Worm (Caenorhabditis elegans) whole organism, young adult: ENCODE results near the gene txt-9.
A peak's percentile ranks its signal among the peaks of the same experiment; 100 is the strongest.

Experiments used
- C17E4.6 ChIP-seq: fragments of 200-800 bp; sonication (Bioruptor generic); IDR thresholded peaks from 2 replicates; pipeline ENCODE4 v1.3.6; 2022; ENCODE audit warnings: missing genetic modification reagents, missing genetic modification characterization, missing compliant biosample characterization
- F10E7.11 ChIP-seq: sonication (generic microtip); optimal IDR thresholded peaks from 2 replicates; lab custom pipeline; 2017; ENCODE audit warnings: mild to moderate bottlenecking, missing genetic modification characterization, moderate library complexity, missing compliant biosample characterization
- F33H1.4 ChIP-seq: fragments of 200-800 bp; sonication (Bioruptor generic); IDR thresholded peaks from 2 replicates; pipeline ENCODE4 v1.3.6; 2022; ENCODE audit warnings: missing genetic modification reagents, missing genetic modification characterization, missing compliant biosample characterization
- F52B5.7 ChIP-seq: sonication (generic microtip); optimal IDR thresholded peaks from 2 replicates; lab custom pipeline; 2016; ENCODE audit warnings: mild to moderate bottlenecking, missing genetic modification characterization, missing compliant biosample characterization
- F55B11.4 ChIP-seq: sonication (generic microtip); optimal IDR thresholded peaks from 2 replicates; lab custom pipeline; 2016; ENCODE audit warnings: missing compliant biosample characterization, missing genetic modification characterization, borderline replicate concordance; ENCODE audit not compliant: insufficient read depth
- F57A8.1 ChIP-seq: fragments of 200-800 bp; sonication (Bioruptor generic); optimal IDR thresholded peaks from 2 replicates; lab custom pipeline; 2018; ENCODE audit warnings: mild to moderate bottlenecking, missing genetic modification characterization, moderate library complexity, missing compliant biosample characterization
- K12H6.12 ChIP-seq: fragments of 200-800 bp; sonication (Bioruptor generic); optimal IDR thresholded peaks from 2 replicates; lab custom pipeline; 2018; ENCODE audit warnings: mild to moderate bottlenecking, missing genetic modification characterization, missing compliant biosample characterization
- T07F8.4 ChIP-seq: sonication (generic microtip); optimal IDR thresholded peaks from 2 replicates; lab custom pipeline; 2016; ENCODE audit warnings: mild to moderate bottlenecking, missing genetic modification characterization, moderate library complexity, missing compliant biosample characterization
- T26A5.8 ChIP-seq: sonication (generic microtip); optimal IDR thresholded peaks from 2 replicates; lab custom pipeline; 2016; ENCODE audit warnings: missing genetic modification characterization, missing compliant biosample characterization
- Y53F4B.3 ChIP-seq: fragments of 200-800 bp; sonication (Bioruptor generic); IDR thresholded peaks from 2 replicates; pipeline ENCODE4 v1.3.6; 2022; ENCODE audit warnings: missing genetic modification reagents, missing genetic modification characterization, missing compliant biosample characterization
- Y67H2A.10 ChIP-seq: fragments of 200-800 bp; sonication (Bioruptor generic); conservative IDR thresholded peaks from 2 replicates; pipeline ENCODE4 v1.3.6; 2022; ENCODE audit warnings: missing genetic modification reagents, missing genetic modification characterization, missing compliant biosample characterization
- Y95B8A.8 ChIP-seq: fragments of 200-800 bp; sonication (Bioruptor generic); IDR thresholded peaks from 2 replicates; pipeline ENCODE4 v1.3.6; 2022; ENCODE audit warnings: missing genetic modification reagents, missing genetic modification characterization, missing compliant biosample characterization
- aptf-2 ChIP-seq: fragments of 200-800 bp; sonication (Bioruptor generic); conservative IDR thresholded peaks from 2 replicates; pipeline ENCODE4 v1.3.6; 2022; ENCODE audit warnings: missing genetic modification reagents, missing genetic modification characterization, missing compliant biosample characterization
- aptf-3 ChIP-seq: fragments of 200-800 bp; sonication (Bioruptor generic); IDR thresholded peaks from 2 replicates; pipeline ENCODE4 v1.3.6; 2022; ENCODE audit warnings: missing genetic modification characterization, missing compliant biosample characterization
- athp-1 ChIP-seq: sonication (generic microtip); optimal IDR thresholded peaks from 2 replicates; lab custom pipeline; 2017; ENCODE audit warnings: mild to moderate bottlenecking, missing genetic modification characterization, missing compliant biosample characterization
- attf-6 ChIP-seq: fragments of 200-800 bp; sonication (Bioruptor generic); IDR thresholded peaks from 2 replicates; pipeline ENCODE4 v1.3.6; 2022; ENCODE audit warnings: missing genetic modification reagents, missing genetic modification characterization, missing compliant biosample characterization
- bed-2 ChIP-seq: fragments of 200-800 bp; sonication (Bioruptor generic); IDR thresholded peaks from 2 replicates; pipeline ENCODE4 v1.3.6; 2022; ENCODE audit warnings: missing genetic modification reagents, missing genetic modification characterization, missing compliant biosample characterization
- ccch-3 ChIP-seq: fragments of 200-800 bp; sonication (Bioruptor generic); optimal IDR thresholded peaks from 2 replicates; lab custom pipeline; 2018; ENCODE audit warnings: mild to moderate bottlenecking, missing genetic modification characterization, missing compliant biosample characterization
- cebp-1 ChIP-seq, 2 experiments: fragments of 200-800 bp in 1 of 2; sonication (Bioruptor generic) in 1 of 2; sonication (generic microtip) in 1 of 2; IDR thresholded peaks in 1 of 2; optimal IDR thresholded peaks in 1 of 2; 2 replicates each; pipeline versions ENCODE4 v1.3.6 to Lab custom; 2017 to 2022; ENCODE audit warnings: missing compliant biosample characterization in 2 of 2, missing genetic modification characterization in 2 of 2, mild to moderate bottlenecking in 1 of 2, missing genetic modification reagents in 1 of 2, moderate library complexity in 1 of 2
- cebp-2 ChIP-seq: fragments of 200-800 bp; sonication (Bioruptor generic); IDR thresholded peaks from 2 replicates; pipeline ENCODE4 v1.3.6; 2022; ENCODE audit warnings: missing genetic modification characterization, missing compliant biosample characterization
- ceh-58 ChIP-seq: fragments of 200-800 bp; sonication (Bioruptor generic); IDR thresholded peaks from 2 replicates; pipeline ENCODE4 v1.3.6; 2022; ENCODE audit warnings: missing genetic modification characterization, missing compliant biosample characterization
- ceh-79 ChIP-seq: sonication (generic microtip); optimal IDR thresholded peaks from 2 replicates; lab custom pipeline; 2017; ENCODE audit warnings: mild to moderate bottlenecking, missing genetic modification characterization, missing compliant biosample characterization
- ceh-91 ChIP-seq: fragments of 200-800 bp; sonication (Bioruptor generic); IDR thresholded peaks from 2 replicates; pipeline ENCODE4 v1.3.6; 2022; ENCODE audit warnings: missing genetic modification reagents, missing genetic modification characterization, missing compliant biosample characterization
- die-1 ChIP-seq: sonication (generic microtip); optimal IDR thresholded peaks from 2 replicates; lab custom pipeline; 2016; ENCODE audit warnings: missing genotype, mild to moderate bottlenecking, missing genetic modification characterization, missing compliant biosample characterization
- dox-1 ChIP-seq: fragments of 200-800 bp; sonication (Bioruptor generic); IDR thresholded peaks from 2 replicates; pipeline ENCODE4 v1.3.6; 2022; ENCODE audit warnings: missing genetic modification reagents, missing genetic modification characterization, missing compliant biosample characterization
- egrh-3 ChIP-seq: fragments of 200-800 bp; sonication (Bioruptor generic); IDR thresholded peaks from 2 replicates; pipeline ENCODE4 v1.3.6; 2022; ENCODE audit warnings: missing genetic modification reagents, missing genetic modification characterization, missing compliant biosample characterization
- fkh-3 ChIP-seq: sonication (generic microtip); optimal IDR thresholded peaks from 2 replicates; lab custom pipeline; 2016; ENCODE audit warnings: mild to moderate bottlenecking, missing genetic modification characterization, missing compliant biosample characterization
- let-607 ChIP-seq, 2 experiments: fragments of 200-800 bp in 1 of 2; sonication (Bioruptor generic) in 1 of 2; sonication (generic microtip) in 1 of 2; optimal IDR thresholded peaks; 2 replicates each; lab custom pipeline; 2016 to 2018; ENCODE audit warnings: mild to moderate bottlenecking in 2 of 2, missing compliant biosample characterization in 2 of 2, missing genetic modification characterization in 2 of 2, moderate library complexity in 2 of 2, missing genotype in 1 of 2
- lin-26 ChIP-seq: fragments of 200-800 bp; sonication (Bioruptor generic); IDR thresholded peaks from 2 replicates; pipeline ENCODE4 v1.3.6; 2022; ENCODE audit warnings: missing genetic modification reagents, missing genetic modification characterization, missing compliant biosample characterization
- lin-40 ChIP-seq: sonication (generic microtip); optimal IDR thresholded peaks from 2 replicates; lab custom pipeline; 2016; ENCODE audit warnings: missing genetic modification characterization, mild to moderate bottlenecking, missing compliant biosample characterization, missing genotype, missing genetic modification reagents
- lin-54 ChIP-seq: fragments of 200-800 bp; sonication (Bioruptor generic); optimal IDR thresholded peaks from 2 replicates; lab custom pipeline; 2018; ENCODE audit warnings: mild to moderate bottlenecking, missing genetic modification characterization, missing compliant biosample characterization
- lir-1 ChIP-seq: fragments of 200-800 bp; sonication (Bioruptor generic); conservative IDR thresholded peaks from 2 replicates; pipeline ENCODE4 v1.3.6; 2022; ENCODE audit warnings: missing genetic modification reagents, missing genetic modification characterization, missing compliant biosample characterization
- madf-6 ChIP-seq: fragments of 200-800 bp; sonication (Bioruptor generic); IDR thresholded peaks from 2 replicates; pipeline ENCODE4 v1.3.6; 2022; ENCODE audit warnings: missing genetic modification reagents, missing genetic modification characterization, missing compliant biosample characterization
- mcd-1 ChIP-seq: fragments of 200-800 bp; sonication (Bioruptor generic); IDR thresholded peaks from 2 replicates; pipeline ENCODE4 v1.3.6; 2022; ENCODE audit warnings: missing genetic modification reagents, missing genetic modification characterization, missing compliant biosample characterization
- mes-4 ChIP-seq: sonication (generic microtip); optimal IDR thresholded peaks from 2 replicates; lab custom pipeline; 2016; ENCODE audit warnings: missing genotype, missing genetic modification characterization, missing compliant biosample characterization
- nfya-1 ChIP-seq: sonication (generic microtip); optimal IDR thresholded peaks from 2 replicates; lab custom pipeline; 2017; ENCODE audit warnings: antibody characterized with exemption, missing compliant biosample characterization, missing genetic modification characterization, borderline replicate concordance; ENCODE audit not compliant: insufficient read depth
- nfyb-1 ChIP-seq: fragments of 200-800 bp; sonication (Bioruptor generic); IDR thresholded peaks from 2 replicates; pipeline ENCODE4 v1.3.6; 2022; ENCODE audit warnings: missing genetic modification reagents, missing genetic modification characterization, missing compliant biosample characterization
- nhr-27 ChIP-seq: fragments of 200-800 bp; sonication (Bioruptor generic); optimal IDR thresholded peaks from 2 replicates; lab custom pipeline; 2018; ENCODE audit warnings: mild to moderate bottlenecking, missing genetic modification characterization, moderate library complexity, missing compliant biosample characterization
- nhr-80 ChIP-seq: sonication (generic microtip); optimal IDR thresholded peaks from 2 replicates; lab custom pipeline; 2016; ENCODE audit warnings: missing genetic modification characterization, missing compliant biosample characterization
- pbrm-1 ChIP-seq: fragments of 200-800 bp; sonication (Bioruptor generic); IDR thresholded peaks from 2 replicates; pipeline ENCODE4 v1.3.6; 2022; ENCODE audit warnings: missing genetic modification reagents, missing genetic modification characterization, missing compliant biosample characterization
- rcor-1 ChIP-seq: fragments of 200-800 bp; sonication (Bioruptor generic); IDR thresholded peaks from 2 replicates; pipeline ENCODE4 v1.3.6; 2022; ENCODE audit warnings: missing genetic modification reagents, missing genetic modification characterization, missing compliant biosample characterization
- repo-1 ChIP-seq: sonication (generic microtip); optimal IDR thresholded peaks from 2 replicates; lab custom pipeline; 2017; ENCODE audit warnings: mild to moderate bottlenecking, missing genetic modification characterization, missing compliant biosample characterization
- snpc-1.1 ChIP-seq: sonication (generic microtip); optimal IDR thresholded peaks from 2 replicates; lab custom pipeline; 2017; ENCODE audit warnings: missing genetic modification characterization, mild to moderate bottlenecking, missing compliant biosample characterization, antibody characterized with exemption, moderate library complexity, missing genotype, missing genetic modification reagents; ENCODE audit not compliant: insufficient read depth
- tbp1 ChIP-seq: fragments of 200-800 bp; sonication (Bioruptor generic); optimal IDR thresholded peaks from 2 replicates; lab custom pipeline; 2018; ENCODE audit warnings: mild to moderate bottlenecking, missing genetic modification characterization, missing compliant biosample characterization
- tbx-9 ChIP-seq: sonication (generic microtip); optimal IDR thresholded peaks from 2 replicates; lab custom pipeline; 2016; ENCODE audit warnings: borderline replicate concordance, missing genetic modification characterization, inconsistent platforms, missing compliant biosample characterization
- unc-62 ChIP-seq: fragments of 150-350 bp; optimal IDR thresholded peaks from 2 replicates; lab custom pipeline; 2014; ENCODE audit warnings: missing biosample characterization, missing genetic modification reagents, missing genetic modification characterization
- ztf-6 ChIP-seq: fragments of 200-800 bp; sonication (Bioruptor generic); IDR thresholded peaks from 2 replicates; pipeline ENCODE4 v1.3.6; 2022; ENCODE audit warnings: missing genetic modification reagents, missing genetic modification characterization, missing compliant biosample characterization

txt-9 gene

DNA sequence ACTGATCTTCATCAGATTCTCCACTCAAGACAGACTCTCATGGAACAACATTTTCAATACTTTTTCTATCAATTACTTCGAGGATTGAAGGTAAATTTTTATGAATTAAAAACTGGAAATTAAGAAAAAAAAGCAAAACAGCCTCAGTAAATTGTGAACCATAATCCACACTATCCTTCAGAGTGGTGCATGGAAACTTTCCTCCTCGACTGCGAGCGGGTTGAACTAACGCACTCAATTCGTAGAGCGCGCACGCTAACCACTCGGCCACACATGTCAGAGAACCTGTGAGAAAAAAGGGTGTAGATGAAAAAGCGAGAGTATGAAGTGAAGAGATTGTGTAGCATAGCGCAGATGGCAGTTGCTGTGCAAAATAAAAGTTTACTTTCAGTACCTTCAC is 19.4 kb downstream of the txt-9 start (continued):
- TF ChIP-seq tbp1 (peak; percentile 98), lin-40 (peak; percentile 78), nhr-27 (peak; percentile 58), ccch-3 (peak; percentile 13), cebp-2 (GFP tag; lab: Robert Waterston, UW) (peak; percentile 94; the same call in 1 of the 2 replicates), ceh-79 (tag; lab: Kevin White, UChicago) (peak; percentile 70), aptf-2 (0 out of 2 replicates have a peak, but pooled peaks have one; percentile 56), F57A8.1 (GFP tag; lab: Kevin White, UChicago) (peak; percentile 73), let-607 (tag; optimal IDR thresholded peaks at IDR 0.05; lab: Kevin White, UChicago) (peak; percentile 34 to 68), repo-1 (tag; lab: Kevin White, UChicago) (peak; percentile 79), F10E7.11 (tag; lab: Kevin White, UChicago) (peak; percentile 79), T26A5.8 (peak; percentile 71), mes-4 (tag; lab: Kevin White, UChicago) (peak; percentile 91), lir-1 (GFP tag; lab: Robert Waterston, UW) (peak; percentile 61; the same call in 1 of the 2 replicates), unc-62 (GFP tag; lab: Kevin White, UChicago) (no peak), egrh-3 (GFP tag; lab: Robert Waterston, UW) (peak; percentile 56), T07F8.4 (peak; percentile 73), F52B5.7 (tag; lab: Kevin White, UChicago) (peak; percentile 82), ztf-6 (0 out of 2 replicates have a peak, but pooled peaks have one; percentile 51), Y95B8A.8 (GFP tag; lab: Robert Waterston, UW) (no peak), bed-2 (no peak), fkh-3 (tag; lab: Kevin White, UChicago) (peak; percentile 85), aptf-3 (GFP tag; lab: Robert Waterston, UW) (0 out of 2 replicates have a peak, but pooled peaks have one; percentile 58), lin-26 (peak; percentile 96), K12H6.12 (tag; lab: Kevin White, UChicago) (peak; percentile 64), ceh-91 (GFP tag; lab: Robert Waterston, UW) (no peak), nfyb-1 (peak; percentile 93), pbrm-1 (peak; percentile 85), madf-6 (peak; percentile 75), attf-6 (GFP tag; lab: Robert Waterston, UW) (peak; percentile 71), F33H1.4 (GFP tag; lab: Robert Waterston, UW) (peak; percentile 46), Y53F4B.3 (GFP tag; lab: Robert Waterston, UW) (no peak), Y67H2A.10 (GFP tag; lab: Robert Waterston, UW) (0 out of 2 replicates have a peak, but pooled peaks have one; percentile 8), athp-1 (tag; lab: Kevin White, UChicago) (peak; percentile 90), snpc-1.1 (tag; lab: Kevin White, UChicago) (peak; percentile 70), rcor-1 (GFP tag; lab: Robert Waterston, UW) (peak; percentile 82), mcd-1 (GFP tag; lab: Robert Waterston, UW) (no peak; the same call in 1 of the 2 replicates), lin-54 (GFP tag; lab: Kevin White, UChicago) (peak; percentile 77), F55B11.4 (tag; lab: Kevin White, UChicago) (no peak), cebp-1 (GFP tag; IDR thresholded peaks at IDR 0.05; lab: Robert Waterston, UW) (no peak), cebp-1 (tag; optimal IDR thresholded peaks at IDR 0.05; lab: Kevin White, UChicago) (no peak), nhr-80 (tag; lab: Kevin White, UChicago) (peak; percentile 54), dox-1 (GFP tag; lab: Robert Waterston, UW) (peak; percentile 90; the same call in 1 of the 2 replicates), ceh-58 (GFP tag; lab: Robert Waterston, UW) (no peak), nfya-1 (tag; lab: Kevin White, UChicago) (no peak), tbx-9 (tag; lab: Kevin White, UChicago) (peak; percentile 79), die-1 (tag; lab: Kevin White, UChicago) (peak; percentile 95), C17E4.6 (GFP tag; lab: Robert Waterston, UW) (peak; percentile 63)
